Fruit fly (Drosophila melanogaster) whole organism, adult: ENCODE data around the gene CG9154.

Experiments used
- CG11617 ChIP-seq: fragments of 200-800 bp; sonication (Bioruptor generic); optimal IDR thresholded peaks from 2 replicates; lab custom pipeline; 2017; ENCODE audit warnings: mild to moderate bottlenecking, missing biosample characterization, missing genetic modification reagents, missing genetic modification characterization
- CG14711 ChIP-seq: fragments of 200-800 bp; sonication (Bioruptor generic); optimal IDR thresholded peaks from 2 replicates; lab custom pipeline; 2018; ENCODE audit warnings: missing biosample characterization, mild to moderate bottlenecking, missing genetic modification characterization, moderate library complexity
- CG5204 ChIP-seq: fragments of 200-800 bp; sonication (Bioruptor generic); optimal IDR thresholded peaks from 2 replicates; lab custom pipeline; 2016; ENCODE audit warnings: missing biosample characterization, missing genetic modification characterization
- CG7101 ChIP-seq: fragments of 200-800 bp; sonication (Bioruptor generic); optimal IDR thresholded peaks from 2 replicates; lab custom pipeline; 2018; ENCODE audit warnings: missing biosample characterization, mild to moderate bottlenecking, missing genetic modification characterization, moderate library complexity
- Clk ChIP-seq: fragments of 200-800 bp; sonication (Bioruptor generic); optimal IDR thresholded peaks from 2 replicates; lab custom pipeline; 2017; ENCODE audit warnings: missing biosample characterization, missing genetic modification characterization
- bab1 ChIP-seq: fragments of 200-800 bp; sonication (Bioruptor generic); optimal IDR thresholded peaks from 3 replicates; lab custom pipeline; 2019; ENCODE audit warnings: missing biosample characterization, mild to moderate bottlenecking, missing genetic modification characterization, moderate library complexity
- cnc ChIP-seq, 2 experiments: fragments of >200 bp; optimal IDR thresholded peaks; 2 replicates each; lab custom pipeline; 2017
- kay ChIP-seq: fragments of 200-800 bp; sonication (Bioruptor generic); peaks from one replicate; lab custom pipeline; 2016; ENCODE audit warnings: missing biosample characterization, missing genetic modification characterization, borderline replicate concordance
- pad ChIP-seq: fragments of 200-800 bp; sonication (Bioruptor generic); optimal IDR thresholded peaks from 3 replicates; lab custom pipeline; 2017; ENCODE audit warnings: missing biosample characterization, missing genetic modification characterization, mild to moderate bottlenecking, moderate library complexity, missing genetic modification reagents
- tj ChIP-seq: fragments of 200-800 bp; sonication (Bioruptor generic); optimal IDR thresholded peaks from 3 replicates; lab custom pipeline; 2017; ENCODE audit warnings: missing biosample characterization, mild to moderate bottlenecking, missing genetic modification characterization, moderate library complexity
- toe ChIP-seq: fragments of 200-800 bp; sonication (Bioruptor generic); optimal IDR thresholded peaks from 2 replicates; lab custom pipeline; 2016; ENCODE audit warnings: missing biosample characterization, missing genetic modification characterization

DNA sequence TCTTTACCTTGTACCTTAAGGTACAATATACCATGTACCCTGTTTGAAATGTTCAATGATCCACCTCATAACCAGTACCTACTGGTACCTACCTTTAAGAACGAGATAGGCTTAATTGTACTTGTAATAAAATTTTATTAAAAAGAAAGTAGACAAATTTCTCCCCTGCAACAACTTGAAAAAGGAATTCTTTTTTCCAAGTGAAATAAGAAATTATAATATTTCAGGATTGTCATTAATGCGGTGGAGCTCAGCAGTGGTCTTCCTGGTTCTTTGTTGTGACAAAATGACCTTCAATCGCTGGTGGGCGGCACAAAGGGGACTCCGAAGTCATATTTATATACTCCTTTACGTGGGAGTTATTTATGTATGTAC, 28.8 kb upstream of the CG9154 start:
- TF ChIP-seq CG5204 (GFP tag; lab: Kevin White, UChicago) (no peak), Clk (GFP tag; lab: Kevin White, UChicago) (no peak), bab1 (GFP tag; lab: Kevin White, UChicago) (no peak), pad (GFP tag; lab: Kevin White, UChicago) (no peak), cnc (optimal IDR thresholded peaks at IDR 0.05; lab: Kevin White, UChicago) (no peak), CG14711 (tag; lab: Kevin White, UChicago) (no peak), kay (GFP tag; lab: Kevin White, UChicago) (peak; percentile 81), toe (no peak), CG11617 (GFP tag; lab: Kevin White, UChicago) (no peak), CG7101 (tag; lab: Kevin White, UChicago) (no peak), tj (GFP tag; lab: Kevin White, UChicago) (no peak)
